Fruit fly (Drosophila melanogaster) whole organism, larva: ENCODE data around the gene CG9396.

ENCODE experiments used
- noc ChIP-seq: fragments of 200-800 bp; sonication (Bioruptor generic); optimal IDR thresholded peaks from 3 replicates; lab custom pipeline; 2019; ENCODE audit warnings: missing biosample characterization, mild to moderate bottlenecking, missing genetic modification characterization, moderate library complexity

Gene CG9396

dm6 chr3R:9571523-9571922 lies at the start of gene CG9396:
Gene CG9396 (minus strand): TSS chr3R:9571623.
- no peak for TF ChIP-seq noc (tag; lab: Kevin White, UChicago)

- peak; percentile 84 for TF ChIP-seq noc (tag; lab: Kevin White, UChicago)
Observed at dm6 chr3R:9620278-9620677, 48.9 kb upstream of the CG9396 start.

dm6 chr3R:9618331-9618730 lies 46.9 kb upstream of the CG9396 start:
- peak; percentile 60 for TF ChIP-seq noc (tag; lab: Kevin White, UChicago)

dm6 chr3R:9613124-9613523 lies 41.7 kb upstream of the CG9396 start:
- peak; percentile 39 for TF ChIP-seq noc (tag; lab: Kevin White, UChicago)

- peak; percentile 33 for TF ChIP-seq noc (tag; lab: Kevin White, UChicago)
Observed at dm6 chr3R:9612217-9612616, 40.8 kb upstream of the CG9396 start.

- TF ChIP-seq noc (tag; lab: Kevin White, UChicago) = no peak
Observed at dm6 chr3R:9608206-9608605, 36.8 kb upstream of the CG9396 start.

- no peak for TF ChIP-seq noc (tag; lab: Kevin White, UChicago)
Observed at dm6 chr3R:9606913-9607804, 35.7 kb upstream of the CG9396 start.

- TF ChIP-seq noc (tag; lab: Kevin White, UChicago) = no peak
Observed at dm6 chr3R:9605084-9605483, 33.7 kb upstream of the CG9396 start.

- TF ChIP-seq noc (tag; lab: Kevin White, UChicago) = no peak
Observed at dm6 chr3R:9604445-9605020, 33.1 kb upstream of the CG9396 start.

dm6 chr3R:9603022-9603942 lies 31.9 kb upstream of the CG9396 start:
- TF ChIP-seq noc (tag; lab: Kevin White, UChicago) = no peak

- no peak for TF ChIP-seq noc (tag; lab: Kevin White, UChicago)
Observed at dm6 chr3R:9601949-9602348, 30.5 kb upstream of the CG9396 start.

dm6 chr3R:9600558-9600959 lies 29.1 kb upstream of the CG9396 start:
- peak; percentile 95 for TF ChIP-seq noc (tag; lab: Kevin White, UChicago)

- TF ChIP-seq noc (tag; lab: Kevin White, UChicago) = no peak
Observed at dm6 chr3R:9598099-9598498, 26.7 kb upstream of the CG9396 start.

dm6 chr3R:9596615-9597014 lies 25.2 kb upstream of the CG9396 start:
- no peak for TF ChIP-seq noc (tag; lab: Kevin White, UChicago)

- no peak for TF ChIP-seq noc (tag; lab: Kevin White, UChicago)
Observed at dm6 chr3R:9595681-9596357, 24.4 kb upstream of the CG9396 start.
